Fruit fly (Drosophila melanogaster) whole organism, wandering third instar larva: ENCODE results near the gene Tis11.

ENCODE experiments used
- Abd-B ChIP-seq: fragments of >200 bp; optimal IDR thresholded peaks from 2 replicates; lab custom pipeline; 2017; ENCODE audit warnings: missing biosample characterization, missing genetic modification characterization
- CG9705 ChIP-seq: fragments of 200-800 bp; sonication (Bioruptor generic); optimal IDR thresholded peaks from 2 replicates; lab custom pipeline; 2018; ENCODE audit warnings: missing biosample characterization, mild to moderate bottlenecking, missing genetic modification characterization
- Hr78 ChIP-seq: fragments of >200 bp; optimal IDR thresholded peaks from 2 replicates; lab custom pipeline; 2017; ENCODE audit warnings: missing biosample characterization, missing genetic modification characterization
- Jra ChIP-seq: sonication (Bioruptor generic); optimal IDR thresholded peaks from 2 replicates; lab custom pipeline; 2016; ENCODE audit warnings: missing biosample characterization, missing genetic modification characterization
- Myc ChIP-seq: fragments of >200 bp; optimal IDR thresholded peaks from 2 replicates; lab custom pipeline; 2017
- OdsH ChIP-seq: fragments of 200-800 bp; sonication (Bioruptor generic); optimal IDR thresholded peaks from 2 replicates; lab custom pipeline; 2016; ENCODE audit warnings: missing biosample characterization, mild to moderate bottlenecking, missing genetic modification characterization
- Rel ChIP-seq, 2 experiments: fragments of 200-800 bp; sonication (Bioruptor generic) in 1 of 2; optimal IDR thresholded peaks; 2 replicates in 1 of 2; 3 replicates in 1 of 2; lab custom pipeline; 2016 to 2019; ENCODE audit warnings: mild to moderate bottlenecking in 2 of 2, missing biosample characterization in 2 of 2, missing genetic modification characterization in 2 of 2, moderate library complexity in 1 of 2
- Sp1 ChIP-seq: fragments of 200-800 bp; sonication (Bioruptor generic); optimal IDR thresholded peaks from 3 replicates; lab custom pipeline; 2019; ENCODE audit warnings: missing biosample characterization, mild to moderate bottlenecking, missing genetic modification characterization, moderate library complexity
- br ChIP-seq: fragments of 200-800 bp; sonication (Bioruptor generic); optimal IDR thresholded peaks from 2 replicates; lab custom pipeline; 2016; ENCODE audit warnings: missing biosample characterization, missing genetic modification characterization
- jim ChIP-seq: fragments of 175-275, 200-325 bp; sonication (Bioruptor generic); optimal IDR thresholded peaks from 2 replicates; lab custom pipeline; 2016; ENCODE audit warnings: missing biosample characterization, mild to moderate bottlenecking, missing genetic modification characterization
- lola ChIP-seq: fragments of >200 bp; optimal IDR thresholded peaks from 2 replicates; lab custom pipeline; 2017; ENCODE audit warnings: missing biosample characterization, missing genetic modification characterization
- psq ChIP-seq: fragments of 200-800 bp; sonication (Bioruptor generic); optimal IDR thresholded peaks from 3 replicates; lab custom pipeline; 2017; ENCODE audit warnings: missing biosample characterization, mild to moderate bottlenecking, missing genetic modification characterization, moderate library complexity
- rgr ChIP-seq: fragments of 200-800 bp; sonication (Bioruptor generic); optimal IDR thresholded peaks from 3 replicates; lab custom pipeline; 2016; ENCODE audit warnings: missing biosample characterization, mild to moderate bottlenecking, missing genetic modification characterization

DNA sequence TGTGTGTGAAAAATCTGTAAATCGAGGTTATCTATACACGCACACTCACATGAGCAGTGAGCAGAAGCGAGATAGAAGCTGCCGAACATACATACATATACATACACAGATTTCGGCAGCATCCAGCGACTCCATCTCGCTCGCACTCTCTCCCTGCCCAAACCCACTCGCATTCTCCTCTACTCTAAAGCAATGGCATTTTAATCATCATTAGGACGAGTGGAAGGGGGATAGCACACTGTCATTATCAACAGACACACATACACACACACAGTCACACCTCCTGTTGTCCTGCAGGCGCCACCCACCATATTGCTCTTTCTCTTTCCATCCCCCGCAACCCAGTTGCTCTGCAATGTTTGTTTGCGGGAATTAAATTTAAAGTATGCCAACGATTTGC lies 25.2 kb upstream of the Tis11 start:
- TF ChIP-seq Rel (GFP tag; optimal IDR thresholded peaks at IDR 0.05; lab: Kevin White, UChicago) = no peak
- TF ChIP-seq Rel (tag; optimal IDR thresholded peaks at IDR 0.05; lab: Kevin White, UChicago) = no peak
- TF ChIP-seq Hr78 (GFP tag; lab: Kevin White, UChicago) = no peak
- no peak for TF ChIP-seq psq (GFP tag; lab: Kevin White, UChicago)
- no peak for TF ChIP-seq jim (GFP tag; lab: Kevin White, UChicago)
- no peak for TF ChIP-seq br (GFP tag; lab: Kevin White, UChicago)
- no peak for TF ChIP-seq Myc
- no peak for TF ChIP-seq CG9705
- no peak for TF ChIP-seq Sp1 (GFP tag; lab: Kevin White, UChicago)
- TF ChIP-seq lola (GFP tag; lab: Kevin White, UChicago) = no peak
- no peak for TF ChIP-seq Jra
- no peak for TF ChIP-seq rgr (GFP tag; lab: Kevin White, UChicago)
- no peak for TF ChIP-seq OdsH (GFP tag; lab: Kevin White, UChicago)
- no peak for TF ChIP-seq Abd-B (GFP tag; lab: Kevin White, UChicago)
